Worm (Caenorhabditis elegans) whole organism, mixed stage, embryonic: ENCODE measurements around the gene srlf-31.

Source experiments
- M03D4.4 ChIP-seq: sonication (generic microtip); optimal IDR thresholded peaks from 2 replicates; lab custom pipeline; 2017; ENCODE audit warnings: mild to moderate bottlenecking, missing genetic modification characterization, missing compliant biosample characterization
- blmp-1 ChIP-seq: fragments of 150-350 bp; optimal IDR thresholded peaks from 2 replicates; lab custom pipeline; 2014; ENCODE audit warnings: missing biosample characterization, missing genetic modification characterization
- ceh-43 ChIP-seq: fragments of 200-800 bp; sonication (Bioruptor generic); optimal IDR thresholded peaks from 2 replicates; lab custom pipeline; 2018; ENCODE audit warnings: mild to moderate bottlenecking, missing genetic modification characterization, moderate library complexity, missing compliant biosample characterization
- elt-1 ChIP-seq: sonication (generic microtip); optimal IDR thresholded peaks from 2 replicates; lab custom pipeline; 2017; ENCODE audit warnings: missing genetic modification characterization, mild to moderate bottlenecking, missing compliant biosample characterization, antibody characterized with exemption, moderate library complexity, borderline replicate concordance; ENCODE audit not compliant: insufficient read depth
- mab-5 ChIP-seq: fragments of 150-350 bp; optimal IDR thresholded peaks from 2 replicates; lab custom pipeline; 2014; ENCODE audit warnings: missing biosample characterization, missing genetic modification characterization
- mls-2 ChIP-seq: sonication (generic microtip); optimal IDR thresholded peaks from 2 replicates; lab custom pipeline; 2016; ENCODE audit warnings: mild to moderate bottlenecking, missing genetic modification characterization, moderate library complexity, missing compliant biosample characterization
- nhr-237 ChIP-seq: fragments of 150-350 bp; optimal IDR thresholded peaks from 2 replicates; lab custom pipeline; 2014; ENCODE audit warnings: missing biosample characterization, missing genetic modification characterization
- snpc-4 ChIP-seq: fragments of 150-350 bp; optimal IDR thresholded peaks from 2 replicates; lab custom pipeline; 2014; ENCODE audit warnings: missing biosample characterization, missing genetic modification characterization
- sptf-1 ChIP-seq: sonication (generic microtip); optimal IDR thresholded peaks from 2 replicates; lab custom pipeline; 2017; ENCODE audit warnings: mild to moderate bottlenecking, missing genetic modification characterization, moderate library complexity, missing compliant biosample characterization
- tbx-8 ChIP-seq: fragments of 200-800 bp; sonication (Bioruptor generic); optimal IDR thresholded peaks from 2 replicates; lab custom pipeline; 2018; ENCODE audit warnings: mild to moderate bottlenecking, missing genetic modification characterization, moderate library complexity, missing compliant biosample characterization
- unc-39 ChIP-seq: fragments of 150-350 bp; optimal IDR thresholded peaks from 2 replicates; lab custom pipeline; 2014; ENCODE audit warnings: missing biosample characterization, missing genetic modification characterization
- unc-62 ChIP-seq: fragments of 150-350 bp; optimal IDR thresholded peaks from 2 replicates; lab custom pipeline; 2014; ENCODE audit warnings: missing biosample characterization, missing genetic modification reagents, missing genetic modification characterization
- ztf-11 ChIP-seq: fragments of 150-350 bp; optimal IDR thresholded peaks from 2 replicates; lab custom pipeline; 2014; ENCODE audit warnings: missing biosample characterization, missing genetic modification characterization

ce11 chrIV:11942313-11942712, 19.3 kb upstream of the srlf-31 start, which contains the start of gene ZK829.1:
- TF ChIP-seq unc-62 (GFP tag; lab: Kevin White, UChicago) (no peak), sptf-1 (tag; lab: Kevin White, UChicago) (no peak), ztf-11 (tag; lab: Kevin White, UChicago) (no peak), M03D4.4 (tag; lab: Kevin White, UChicago) (no peak), blmp-1 (tag; lab: Kevin White, UChicago) (no peak), mls-2 (tag; lab: Kevin White, UChicago) (no peak), unc-39 (no peak), nhr-237 (tag; lab: Kevin White, UChicago) (no peak), tbx-8 (GFP tag; lab: Kevin White, UChicago) (no peak), mab-5 (tag; lab: Kevin White, UChicago) (no peak), elt-1 (tag; lab: Kevin White, UChicago) (no peak), snpc-4 (tag; lab: Kevin White, UChicago) (no peak), ceh-43 (GFP tag; lab: Kevin White, UChicago) (no peak)
